Worm (Caenorhabditis elegans): ENCODE results near the gene Y73C8C.8.
A peak's percentile ranks its signal among the peaks of the same experiment; 100 is the strongest.

Gene Y73C8C.8

DNA sequence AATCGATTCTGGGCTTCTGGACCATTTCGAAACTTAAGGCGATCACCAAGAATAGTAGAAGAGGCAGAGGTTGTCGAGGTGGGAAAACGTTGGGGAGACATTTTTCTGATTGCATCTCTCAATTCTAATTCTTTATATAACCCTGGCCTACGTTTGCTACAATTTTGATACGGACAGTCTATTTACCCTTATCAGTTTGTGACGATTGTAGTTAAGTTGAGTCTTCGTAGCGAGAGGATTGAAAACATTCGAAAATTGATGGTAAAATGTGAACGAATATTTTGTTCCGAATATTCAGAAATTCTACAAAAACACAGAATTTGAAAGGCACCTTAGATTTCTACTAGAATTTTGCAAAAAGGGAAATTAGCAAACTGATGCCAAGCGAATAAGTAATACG is 14.0 kb upstream of the Y73C8C.8 start, which contains the start of gene Y73C8C.10:
TSS of gene Y73C8C.10 (minus strand) at position 101 of the 400 bp plus-strand sequence.
- no peak for TF ChIP-seq fkh-2 (tag; optimal IDR thresholded peaks at IDR 0.05)
- peak; percentile 6 for TF ChIP-seq elt-2 (tag; optimal IDR thresholded peaks at IDR 0.05)

DNA sequence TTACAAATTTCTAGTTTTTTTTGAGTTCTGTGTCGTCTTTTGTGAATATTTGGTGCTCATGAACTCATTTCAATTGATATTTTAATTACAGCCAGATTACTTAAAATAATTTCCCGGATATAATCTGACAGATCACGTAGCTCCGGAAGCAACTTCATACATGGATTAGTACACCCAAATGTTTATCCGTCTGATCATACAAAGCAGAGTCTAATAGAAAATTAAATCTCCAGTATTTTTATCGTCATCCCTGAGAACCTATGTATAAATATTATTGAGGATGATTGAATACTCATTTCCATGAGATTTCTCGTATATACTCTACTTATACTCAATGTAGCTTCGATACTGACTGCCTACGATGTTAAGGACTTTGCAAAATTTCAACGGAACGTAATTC is 11.3 kb upstream of the Y73C8C.8 start, which contains the start of gene Y73C8C.12:
TSS of gene Y73C8C.12 (plus strand) at position 301 of the 400 bp plus-strand sequence.
- no peak for TF ChIP-seq nhr-12 (tag; optimal IDR thresholded peaks at IDR 0.05)
- TF ChIP-seq nhr-28 (tag; optimal IDR thresholded peaks at IDR 0.05), result no peak
- no peak for TF ChIP-seq mdl-1 (tag; optimal IDR thresholded peaks at IDR 0.05)
- no peak for TF ChIP-seq nhr-25 (tag; optimal IDR thresholded peaks at IDR 0.05)
- no peak for TF ChIP-seq jun-1 (tag; optimal IDR thresholded peaks at IDR 0.05)
- TF ChIP-seq pqm-1 (tag; optimal IDR thresholded peaks at IDR 0.05), result no peak
- TF ChIP-seq ceh-82 (tag; optimal IDR thresholded peaks at IDR 0.05), result no peak
- no peak for TF ChIP-seq sea-2 (GFP tag; optimal IDR thresholded peaks at IDR 0.05)
- TF ChIP-seq eor-1 (tag; optimal IDR thresholded peaks at IDR 0.05), result no peak
- TF ChIP-seq aly-2 (tag; optimal IDR thresholded peaks at IDR 0.05), result no peak
- no peak for TF ChIP-seq ceh-28 (tag; optimal IDR thresholded peaks at IDR 0.05)
- TF ChIP-seq elt-1 (tag; optimal IDR thresholded peaks at IDR 0.05), result no peak

DNA sequence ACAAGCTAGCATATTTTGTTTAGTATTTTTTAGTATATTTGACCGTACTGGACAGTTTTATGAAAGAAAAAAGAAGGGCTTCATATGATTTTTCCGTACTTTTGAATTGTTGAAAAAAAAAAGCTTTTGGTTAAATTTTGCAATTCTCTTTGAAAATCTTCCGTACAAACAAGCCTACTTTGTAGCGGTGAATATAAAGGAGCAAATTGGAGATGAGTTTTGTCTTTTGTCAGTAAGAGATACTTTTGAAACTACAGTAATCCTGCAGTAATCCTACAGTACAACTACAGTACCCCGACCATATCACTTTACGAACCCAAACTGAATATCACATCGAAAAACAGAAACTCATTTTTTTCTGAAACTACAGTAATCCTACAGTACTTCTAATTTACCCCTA is 8.8 kb upstream of the Y73C8C.8 start:
- TF ChIP-seq tbx-2 (tag; optimal IDR thresholded peaks at IDR 0.05), result no peak
- TF ChIP-seq ceh-9 (tag; optimal IDR thresholded peaks at IDR 0.05), result no peak
- TF ChIP-seq nhr-23 (tag; optimal IDR thresholded peaks at IDR 0.05), result no peak
- no peak for TF ChIP-seq ZK546.5 (tag; optimal IDR thresholded peaks at IDR 0.05)
- no peak for TF ChIP-seq mdl-1 (tag; optimal IDR thresholded peaks at IDR 0.05)
- no peak for TF ChIP-seq ama-1 (optimal IDR thresholded peaks at IDR 0.05)
- TF ChIP-seq lsy-12 (tag; optimal IDR thresholded peaks at IDR 0.05), result no peak
- no peak for TF ChIP-seq nhr-43 (tag; optimal IDR thresholded peaks at IDR 0.05; ENCODE audit: poor library complexity, severe bottlenecking)
- TF ChIP-seq elt-3 (tag; optimal IDR thresholded peaks at IDR 0.05), result no peak
- TF ChIP-seq nhr-67 (tag; optimal IDR thresholded peaks at IDR 0.05), result no peak
- no peak for TF ChIP-seq egl-27 (tag; optimal IDR thresholded peaks at IDR 0.05)

DNA sequence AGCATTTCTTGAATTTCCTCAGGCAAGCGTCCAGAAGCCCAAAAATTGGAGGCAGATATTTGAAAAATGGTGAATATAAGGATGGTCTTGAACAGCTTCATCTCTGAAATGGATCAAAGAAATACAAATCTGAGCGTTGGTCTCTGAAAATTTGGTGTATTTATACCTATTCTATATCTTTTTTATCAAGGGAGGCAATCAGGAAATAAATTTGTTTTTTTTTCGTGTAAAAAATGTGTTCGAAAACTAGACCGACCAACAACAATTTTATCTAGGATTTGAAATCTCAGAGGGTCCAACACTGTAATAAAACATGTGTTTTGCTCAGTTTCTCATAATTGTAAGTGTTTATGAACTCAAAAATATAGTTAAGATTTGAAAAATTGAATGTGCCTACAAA is 8.1 kb upstream of the Y73C8C.8 start, which contains the start of gene srt-56:
TSS of gene srt-56 (minus strand) at position 101 of the 400 bp plus-strand sequence.
- TF ChIP-seq nhr-43 (tag; optimal IDR thresholded peaks at IDR 0.05; ENCODE audit: poor library complexity, severe bottlenecking) (no peak), nhr-76 (tag; optimal IDR thresholded peaks at IDR 0.05) (no peak), tbx-2 (tag; optimal IDR thresholded peaks at IDR 0.05) (no peak), elt-2 (tag; optimal IDR thresholded peaks at IDR 0.05) (no peak), lin-15B (tag; optimal IDR thresholded peaks at IDR 0.05) (no peak), zag-1 (tag; optimal IDR thresholded peaks at IDR 0.05) (no peak), ZK546.5 (tag; optimal IDR thresholded peaks at IDR 0.05) (no peak), ztf-11 (tag; optimal IDR thresholded peaks at IDR 0.05) (no peak), unc-62 (GFP tag; optimal IDR thresholded peaks at IDR 0.05) (no peak), pha-4 (tag; optimal IDR thresholded peaks at IDR 0.05) (no peak), nhr-237 (tag; optimal IDR thresholded peaks at IDR 0.05) (no peak), jun-1 (tag; optimal IDR thresholded peaks at IDR 0.05) (no peak)

DNA sequence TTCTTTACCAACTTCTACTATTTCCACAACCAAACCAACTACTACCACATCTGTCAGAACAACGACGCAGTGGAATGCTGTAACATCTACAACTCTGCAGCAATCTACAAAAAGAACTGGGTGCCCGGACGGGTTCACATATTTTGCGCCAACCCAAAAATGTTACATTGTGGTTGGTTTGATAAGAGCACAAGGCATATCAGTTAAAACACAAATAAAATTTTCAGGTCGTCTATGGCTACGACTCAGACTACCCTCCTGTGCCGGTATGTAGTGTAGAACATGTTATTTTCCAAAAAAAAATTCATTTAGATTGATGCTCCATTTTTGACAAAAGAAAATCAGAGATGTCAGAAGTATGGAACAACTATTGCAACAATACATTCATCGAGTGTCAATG is 5.5 kb upstream of the Y73C8C.8 start:
- TF ChIP-seq mml-1 (tag; optimal IDR thresholded peaks at IDR 0.05) (no peak), pqm-1 (tag; optimal IDR thresholded peaks at IDR 0.05) (peak; percentile 19), elt-2 (tag; optimal IDR thresholded peaks at IDR 0.05) (peak; percentile 47)

DNA sequence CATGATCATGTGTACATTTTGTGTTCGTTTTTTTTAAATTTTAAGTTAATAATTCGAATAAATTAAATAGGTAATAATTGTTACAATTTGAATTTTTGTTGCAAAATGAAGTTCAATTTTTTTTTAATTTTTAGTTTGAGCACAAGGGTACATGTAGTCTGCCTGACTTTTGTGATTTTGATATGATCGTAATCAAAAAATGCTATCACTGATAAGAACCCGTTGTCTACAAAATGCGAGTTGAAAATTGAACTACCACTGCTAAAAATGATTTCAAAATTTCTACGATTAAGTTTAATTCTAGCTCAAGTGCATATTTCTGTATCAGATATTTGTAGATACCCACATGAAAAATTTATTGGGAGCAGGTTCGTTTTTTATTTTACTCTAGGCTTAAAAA is 4.5 kb upstream of the Y73C8C.8 start, which contains the start of gene clec-210:
TSS of gene clec-210 (plus strand) at position 211 of the 400 bp plus-strand sequence.
- TF ChIP-seq skn-1 (tag; optimal IDR thresholded peaks at IDR 0.05) (no peak), mdl-1 (tag; optimal IDR thresholded peaks at IDR 0.05) (no peak), pqm-1 (tag; optimal IDR thresholded peaks at IDR 0.05) (peak; percentile 42), elt-1 (tag; optimal IDR thresholded peaks at IDR 0.05) (no peak), elt-2 (tag; optimal IDR thresholded peaks at IDR 0.05) (peak; percentile 55), egl-27 (tag; optimal IDR thresholded peaks at IDR 0.05) (no peak), nhr-23 (tag; optimal IDR thresholded peaks at IDR 0.05) (no peak), R02D3.7 (tag; optimal IDR thresholded peaks at IDR 0.05) (no peak), mml-1 (tag; optimal IDR thresholded peaks at IDR 0.05) (no peak)
